Fruit fly (Drosophila melanogaster) whole organism, adult: Measurements from ENCODE around the gene kuk.

Source experiments
- CG11617 ChIP-seq: fragments of 200-800 bp; sonication (Bioruptor generic); optimal IDR thresholded peaks from 2 replicates; lab custom pipeline; 2017; ENCODE audit warnings: mild to moderate bottlenecking, missing biosample characterization, missing genetic modification reagents, missing genetic modification characterization
- CG12768 ChIP-seq: fragments of 200-800 bp; sonication (Bioruptor generic); optimal IDR thresholded peaks from 2 replicates; lab custom pipeline; 2017; ENCODE audit warnings: missing biosample characterization, missing genetic modification characterization, mild to moderate bottlenecking, moderate library complexity, missing genetic modification reagents
- CG14711 ChIP-seq: fragments of 200-800 bp; sonication (Bioruptor generic); optimal IDR thresholded peaks from 2 replicates; lab custom pipeline; 2018; ENCODE audit warnings: missing biosample characterization, mild to moderate bottlenecking, missing genetic modification characterization, moderate library complexity
- CG1620 ChIP-seq: fragments of 200-800 bp; sonication (Bioruptor generic); optimal IDR thresholded peaks from 2 replicates; lab custom pipeline; 2016; ENCODE audit warnings: missing biosample characterization, missing genetic modification characterization
- CG33017 ChIP-seq: fragments of 200-800 bp; sonication (Bioruptor generic); optimal IDR thresholded peaks from 2 replicates; lab custom pipeline; 2018; ENCODE audit warnings: missing biosample characterization, mild to moderate bottlenecking, missing genetic modification characterization, moderate library complexity
- CG5204 ChIP-seq: fragments of 200-800 bp; sonication (Bioruptor generic); optimal IDR thresholded peaks from 2 replicates; lab custom pipeline; 2016; ENCODE audit warnings: missing biosample characterization, missing genetic modification characterization
- CG7045 ChIP-seq: fragments of 200-800 bp; sonication (Bioruptor generic); optimal IDR thresholded peaks from 2 replicates; lab custom pipeline; 2017; ENCODE audit warnings: missing biosample characterization, mild to moderate bottlenecking, missing genetic modification characterization
- CG7101 ChIP-seq: fragments of 200-800 bp; sonication (Bioruptor generic); optimal IDR thresholded peaks from 2 replicates; lab custom pipeline; 2018; ENCODE audit warnings: missing biosample characterization, mild to moderate bottlenecking, missing genetic modification characterization, moderate library complexity
- Clk ChIP-seq: fragments of 200-800 bp; sonication (Bioruptor generic); optimal IDR thresholded peaks from 2 replicates; lab custom pipeline; 2017; ENCODE audit warnings: missing biosample characterization, missing genetic modification characterization
- Crg-1 ChIP-seq: fragments of 200-800 bp; sonication (Bioruptor generic); optimal IDR thresholded peaks from 2 replicates; lab custom pipeline; 2016; ENCODE audit warnings: missing biosample characterization, missing genetic modification characterization
- Hr96 ChIP-seq: fragments of 200-800 bp; sonication (Bioruptor generic); optimal IDR thresholded peaks from 2 replicates; lab custom pipeline; 2016; ENCODE audit warnings: missing biosample characterization, missing genetic modification characterization
- Mnt ChIP-seq: fragments of 200-800 bp; sonication (Bioruptor generic); optimal IDR thresholded peaks from 2 replicates; lab custom pipeline; 2016; ENCODE audit warnings: missing biosample characterization, mild to moderate bottlenecking, missing genetic modification characterization
- bab1 ChIP-seq: fragments of 200-800 bp; sonication (Bioruptor generic); optimal IDR thresholded peaks from 3 replicates; lab custom pipeline; 2019; ENCODE audit warnings: missing biosample characterization, mild to moderate bottlenecking, missing genetic modification characterization, moderate library complexity
- cic ChIP-seq: fragments of 200-800 bp; sonication (Bioruptor generic); optimal IDR thresholded peaks from 2 replicates; lab custom pipeline; 2017; ENCODE audit warnings: missing biosample characterization, mild to moderate bottlenecking, missing genetic modification characterization, moderate library complexity
- cnc ChIP-seq, 2 experiments: fragments of >200 bp; optimal IDR thresholded peaks; 2 replicates each; lab custom pipeline; 2017
- kay ChIP-seq: fragments of 200-800 bp; sonication (Bioruptor generic); peaks from one replicate; lab custom pipeline; 2016; ENCODE audit warnings: missing biosample characterization, missing genetic modification characterization, borderline replicate concordance
- ovo ChIP-seq: fragments of 200-800 bp; sonication (Bioruptor generic); optimal IDR thresholded peaks from 2 replicates; lab custom pipeline; 2016; ENCODE audit warnings: missing biosample characterization, missing genetic modification characterization
- pad ChIP-seq: fragments of 200-800 bp; sonication (Bioruptor generic); optimal IDR thresholded peaks from 3 replicates; lab custom pipeline; 2017; ENCODE audit warnings: missing biosample characterization, missing genetic modification characterization, mild to moderate bottlenecking, moderate library complexity, missing genetic modification reagents
- tj ChIP-seq: fragments of 200-800 bp; sonication (Bioruptor generic); optimal IDR thresholded peaks from 3 replicates; lab custom pipeline; 2017; ENCODE audit warnings: missing biosample characterization, mild to moderate bottlenecking, missing genetic modification characterization, moderate library complexity
- toe ChIP-seq: fragments of 200-800 bp; sonication (Bioruptor generic); optimal IDR thresholded peaks from 2 replicates; lab custom pipeline; 2016; ENCODE audit warnings: missing biosample characterization, missing genetic modification characterization

Gene kuk

dm6 chr3R:17110880-17111726 lies 31.1 kb downstream of the kuk start:
- TF ChIP-seq ovo (GFP tag; lab: Kevin White, UChicago) (no peak), CG14711 (tag; lab: Kevin White, UChicago) (no peak), cic (GFP tag; lab: Kevin White, UChicago) (no peak), CG5204 (no peak), Hr96 (GFP tag; lab: Kevin White, UChicago) (no peak), Clk (GFP tag; lab: Kevin White, UChicago) (no peak), CG33017 (tag; lab: Kevin White, UChicago) (no peak), pad (GFP tag; lab: Kevin White, UChicago) (no peak)

DNA sequence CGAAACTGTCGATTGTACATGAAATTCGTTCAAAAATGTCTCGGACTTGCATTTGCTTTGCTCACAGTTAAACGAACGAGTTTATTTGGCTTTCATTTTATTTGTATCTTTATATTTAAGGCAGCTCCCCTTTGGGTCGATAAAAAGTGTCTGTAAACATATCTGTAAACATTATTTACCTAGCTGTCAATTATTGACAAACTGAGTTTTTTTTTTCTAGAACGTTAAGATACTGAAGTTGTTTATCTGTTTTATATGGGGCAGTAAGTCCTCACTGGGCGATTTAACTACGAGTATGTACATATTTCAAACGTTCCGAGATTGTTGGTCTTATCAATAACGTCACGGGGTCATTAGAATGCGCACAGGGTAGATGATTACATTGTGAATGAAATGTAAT lies 35.6 kb downstream of the kuk start:
- TF ChIP-seq Crg-1 (GFP tag; lab: Kevin White, UChicago) (peak; percentile 68), cnc (optimal IDR thresholded peaks at IDR 0.05; lab: Kevin White, UChicago) (no peak), toe (GFP tag; lab: Kevin White, UChicago) (no peak), pad (GFP tag; lab: Kevin White, UChicago) (no peak), kay (GFP tag; lab: Kevin White, UChicago) (no peak), Mnt (GFP tag; lab: Kevin White, UChicago) (no peak), CG11617 (GFP tag; lab: Kevin White, UChicago) (peak; percentile 17), CG33017 (tag; lab: Kevin White, UChicago) (peak; percentile 47), bab1 (GFP tag; lab: Kevin White, UChicago) (no peak), Hr96 (GFP tag; lab: Kevin White, UChicago) (no peak), CG14711 (tag; lab: Kevin White, UChicago) (no peak), CG1620 (no peak), cic (GFP tag; lab: Kevin White, UChicago) (peak; percentile 53), CG7045 (GFP tag; lab: Kevin White, UChicago) (peak; percentile 8), ovo (GFP tag; lab: Kevin White, UChicago) (peak; percentile 58), CG12768 (GFP tag; lab: Kevin White, UChicago) (no peak), CG7101 (peak; percentile 38), tj (peak; percentile 88), CG5204 (no peak)

DNA sequence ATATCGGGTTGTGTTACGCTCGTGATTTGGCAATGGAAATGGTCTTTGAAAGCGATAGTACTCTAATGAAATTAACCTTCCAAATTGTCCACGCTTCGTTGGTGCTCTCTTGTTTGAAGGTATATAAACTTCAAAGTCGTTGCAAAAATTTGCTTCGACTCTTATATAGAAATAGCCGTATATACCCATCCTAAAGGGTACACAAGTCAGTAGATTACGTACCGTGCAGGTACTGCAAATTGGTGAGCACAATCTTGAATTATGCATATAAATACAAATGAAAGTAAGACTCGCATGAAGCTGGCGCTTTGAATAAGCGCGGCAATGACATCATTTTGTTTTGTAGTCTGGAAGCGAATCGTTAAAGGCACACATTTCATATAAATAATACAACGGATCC lies 36.2 kb downstream of the kuk start:
- TF ChIP-seq CG14711 (tag; lab: Kevin White, UChicago) (peak; percentile 43), CG5204 (no peak), kay (GFP tag; lab: Kevin White, UChicago) (peak; percentile 90), Hr96 (GFP tag; lab: Kevin White, UChicago) (no peak), CG7101 (peak; percentile 19), CG12768 (GFP tag; lab: Kevin White, UChicago) (peak; percentile 30), Mnt (GFP tag; lab: Kevin White, UChicago) (no peak), pad (GFP tag; lab: Kevin White, UChicago) (no peak), cic (GFP tag; lab: Kevin White, UChicago) (no peak)

DNA sequence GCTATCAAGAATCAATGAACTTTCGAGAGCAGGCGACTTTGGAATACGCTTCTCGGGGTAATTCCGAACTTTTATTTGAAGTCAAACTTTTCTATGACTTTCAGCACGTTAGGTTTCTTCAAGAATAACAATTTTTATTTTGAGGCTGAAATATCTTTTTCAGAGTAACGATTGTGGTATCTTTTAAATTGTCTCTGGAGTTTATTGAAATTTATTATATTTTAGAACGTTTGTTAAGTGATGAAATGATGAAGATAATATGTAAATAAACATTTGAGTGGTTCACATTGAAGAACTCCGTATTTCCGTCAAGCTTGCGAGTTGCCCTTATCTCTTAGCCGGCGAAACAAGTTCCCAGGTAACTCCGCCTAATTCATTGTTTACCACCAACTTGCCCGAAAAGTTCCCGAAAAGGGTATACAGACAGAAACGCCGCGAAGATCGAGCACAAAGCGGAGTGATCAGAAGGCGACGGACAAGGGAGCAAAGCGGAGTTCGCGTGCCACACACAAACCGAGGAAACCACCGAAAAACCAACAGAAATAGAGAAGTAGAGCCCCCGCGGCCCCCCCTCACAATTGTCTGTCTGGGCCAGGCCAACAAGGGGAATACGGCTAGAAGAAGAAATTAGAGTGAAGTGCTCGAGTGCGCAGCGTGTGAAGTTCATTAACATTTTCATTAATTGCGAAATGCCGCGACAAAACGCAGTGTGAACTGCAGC lies 37.7 kb downstream of the kuk start:
- no peak for TF ChIP-seq CG1620
- TF ChIP-seq Hr96 (GFP tag; lab: Kevin White, UChicago): no peak
- TF ChIP-seq pad (GFP tag; lab: Kevin White, UChicago): no peak
- no peak for TF ChIP-seq Clk (GFP tag; lab: Kevin White, UChicago)
- no peak for TF ChIP-seq Crg-1 (GFP tag; lab: Kevin White, UChicago)

dm6 chr3R:17118917-17119378 lies 38.9 kb downstream of the kuk start:
- TF ChIP-seq CG33017 (tag; lab: Kevin White, UChicago): peak; percentile 2
- peak; percentile 6 for TF ChIP-seq CG12768 (GFP tag; lab: Kevin White, UChicago)
- peak; percentile 11 for TF ChIP-seq cic (GFP tag; lab: Kevin White, UChicago)
- TF ChIP-seq Mnt (GFP tag; lab: Kevin White, UChicago): peak; percentile 7
- peak; percentile 80 for TF ChIP-seq tj
- TF ChIP-seq bab1 (GFP tag; lab: Kevin White, UChicago): peak; percentile 43
- TF ChIP-seq kay (GFP tag; lab: Kevin White, UChicago): no peak
- peak; percentile 3 for TF ChIP-seq CG7101
- TF ChIP-seq ovo (GFP tag; lab: Kevin White, UChicago): no peak

dm6 chr3R:17120165-17120564 lies 40.1 kb downstream of the kuk start, which contains the start of gene CG34278:
CG34278 (plus strand) TSS chr3R:17120465.
- TF ChIP-seq CG12768 (GFP tag; lab: Kevin White, UChicago) (no peak), CG7045 (GFP tag; lab: Kevin White, UChicago) (no peak), kay (GFP tag; lab: Kevin White, UChicago) (no peak), CG11617 (GFP tag; lab: Kevin White, UChicago) (no peak), CG14711 (tag; lab: Kevin White, UChicago) (no peak), CG5204 (no peak), cnc (optimal IDR thresholded peaks at IDR 0.05; lab: Kevin White, UChicago) (no peak), CG7101 (no peak), Mnt (GFP tag; lab: Kevin White, UChicago) (no peak), tj (no peak), cic (GFP tag; lab: Kevin White, UChicago) (no peak), Crg-1 (GFP tag; lab: Kevin White, UChicago) (no peak), CG33017 (tag; lab: Kevin White, UChicago) (no peak)
